Worm (Caenorhabditis elegans): ENCODE data around the gene C56C10.7.

C56C10.7 gene

DNA sequence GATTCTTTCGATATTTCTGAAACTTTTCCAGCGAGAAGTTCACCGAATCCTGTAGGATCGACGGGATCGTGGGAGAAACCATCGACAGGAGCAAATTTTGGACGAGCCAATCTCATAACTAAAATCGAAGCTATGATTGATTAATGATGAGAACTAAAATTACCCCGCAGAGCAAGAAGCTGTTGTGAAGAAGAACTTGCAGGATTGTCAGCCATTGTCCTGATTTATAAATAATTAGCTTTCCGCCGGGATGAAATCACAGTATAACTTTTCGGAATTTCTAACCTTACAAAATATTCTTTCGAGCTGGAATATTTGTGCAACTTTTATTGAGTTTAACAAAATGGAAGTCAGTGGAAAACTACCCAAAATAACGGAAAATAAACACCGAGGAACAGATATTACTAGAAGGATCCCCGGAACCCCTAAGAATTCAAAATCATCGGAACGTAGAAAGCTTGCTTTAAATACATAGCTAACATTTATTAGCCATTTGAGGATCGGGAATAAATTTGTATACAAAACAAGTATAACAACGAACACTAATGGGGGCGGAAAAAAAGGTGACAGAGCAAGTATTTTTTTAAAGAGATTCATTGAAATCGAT, at the start of gene C56C10.7:
Gene C56C10.7 (minus strand): TSS at position 312 of the 607 bp plus-strand sequence.
- TF ChIP-seq ham-2 (GFP tag; optimal IDR thresholded peaks at IDR 0.05): no peak
- TF ChIP-seq cnd-1 (tag; optimal IDR thresholded peaks at IDR 0.05): no peak
- TF ChIP-seq nhr-2 (tag; optimal IDR thresholded peaks at IDR 0.05): no peak
- TF ChIP-seq mls-2 (tag; optimal IDR thresholded peaks at IDR 0.05): no peak
- no peak for TF ChIP-seq bed-3 (GFP tag; optimal IDR thresholded peaks at IDR 0.05)
- TF ChIP-seq mep-1 (tag; optimal IDR thresholded peaks at IDR 0.05): no peak
- no peak for TF ChIP-seq blmp-1 (tag; optimal IDR thresholded peaks at IDR 0.05)
- no peak for TF ChIP-seq ztf-11 (tag; optimal IDR thresholded peaks at IDR 0.05)
- no peak for TF ChIP-seq mab-5 (tag; optimal IDR thresholded peaks at IDR 0.05)
- TF ChIP-seq flh-1 (GFP tag; optimal IDR thresholded peaks at IDR 0.05): no peak
- no peak for TF ChIP-seq tbx-8 (GFP tag; optimal IDR thresholded peaks at IDR 0.05)
- no peak for TF ChIP-seq lin-32 (GFP tag; optimal IDR thresholded peaks at IDR 0.05)
- no peak for TF ChIP-seq sptf-1 (tag; optimal IDR thresholded peaks at IDR 0.05)
- no peak for TF ChIP-seq ceh-43 (GFP tag; optimal IDR thresholded peaks at IDR 0.05)
- no peak for TF ChIP-seq zip-8 (tag; optimal IDR thresholded peaks at IDR 0.05)
- TF ChIP-seq lsy-2 (tag; optimal IDR thresholded peaks at IDR 0.05): no peak
- TF ChIP-seq elt-1 (tag; optimal IDR thresholded peaks at IDR 0.05; ENCODE audit: borderline replicate concordance, insufficient read depth): no peak
- TF ChIP-seq ceh-39 (tag; optimal IDR thresholded peaks at IDR 0.05): no peak
- TF ChIP-seq drap-1 (GFP tag; optimal IDR thresholded peaks at IDR 0.05): no peak

DNA sequence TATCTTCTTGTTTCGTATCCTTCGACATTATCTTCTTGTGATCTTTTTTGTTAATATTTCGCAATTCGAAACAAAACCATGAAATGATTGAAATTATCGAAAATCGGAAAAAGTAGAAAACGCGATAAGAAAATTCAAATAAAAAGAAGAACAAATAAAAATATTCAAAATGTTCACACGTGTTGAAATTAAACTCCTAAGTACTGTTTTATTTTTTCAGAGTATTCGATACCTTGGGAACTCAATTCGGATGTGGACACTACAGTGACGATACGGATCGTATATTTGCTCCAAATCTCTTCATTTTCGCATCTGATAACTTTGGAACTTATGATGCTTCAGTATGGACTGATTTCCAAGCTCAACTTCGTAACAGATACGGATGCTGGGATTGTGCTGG, 48.8 kb upstream of the C56C10.7 start, which contains the start of gene T19D12.5:
Gene T19D12.5 (minus strand): TSS at position 101 of the 400 bp plus-strand sequence.
- TF ChIP-seq ceh-43 (GFP tag; optimal IDR thresholded peaks at IDR 0.05): no peak
- no peak for TF ChIP-seq elt-1 (tag; optimal IDR thresholded peaks at IDR 0.05; ENCODE audit: borderline replicate concordance, insufficient read depth)
- no peak for TF ChIP-seq elt-3 (tag; optimal IDR thresholded peaks at IDR 0.05)

DNA sequence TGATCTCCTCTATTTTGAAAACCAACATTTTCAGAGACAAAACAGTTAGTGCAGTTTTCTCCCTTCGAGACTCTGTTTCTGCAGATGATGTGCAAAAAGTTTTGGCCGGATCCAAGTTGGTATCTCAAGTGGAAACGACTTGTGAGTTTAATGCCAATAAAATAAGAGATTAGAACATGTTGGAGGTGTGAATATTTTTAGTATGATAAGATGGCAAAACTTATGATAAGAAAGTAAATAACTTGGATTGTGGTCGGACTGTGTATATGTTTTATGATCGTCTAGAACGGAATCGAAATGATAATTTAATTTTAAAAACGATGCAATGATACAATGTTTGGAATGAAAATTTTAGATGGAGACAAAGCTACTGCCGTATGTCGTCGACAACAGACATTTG, 44.6 kb upstream of the C56C10.7 start:
- TF ChIP-seq sptf-1 (tag; optimal IDR thresholded peaks at IDR 0.05): no peak
- TF ChIP-seq M03D4.4 (tag; optimal IDR thresholded peaks at IDR 0.05): no peak
- no peak for TF ChIP-seq unc-62 (GFP tag; optimal IDR thresholded peaks at IDR 0.05)

DNA sequence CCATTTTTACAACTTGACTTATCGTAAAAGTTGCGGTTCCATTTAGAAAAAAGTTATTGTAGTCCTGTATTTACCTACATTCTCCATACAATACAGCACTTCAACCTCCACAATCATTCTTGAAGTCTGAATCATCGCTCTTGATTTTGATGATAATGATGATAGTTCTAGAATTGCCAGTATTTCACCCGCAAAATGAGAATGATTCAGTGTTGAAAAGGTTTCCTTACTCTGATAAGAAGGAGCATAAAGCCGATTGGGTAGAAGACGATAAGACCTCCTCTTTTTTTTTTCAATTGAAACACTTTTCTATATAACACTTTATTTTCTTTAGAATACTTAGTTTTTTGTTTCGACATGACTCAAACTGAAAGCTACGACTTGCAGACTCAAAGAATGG, 43.4 kb upstream of the C56C10.7 start, which contains the start of gene T19D12.4:
Gene T19D12.4 (plus strand): TSS at position 295 of the 400 bp plus-strand sequence.
- no peak for TF ChIP-seq nhr-237 (tag; optimal IDR thresholded peaks at IDR 0.05)
- no peak for TF ChIP-seq elt-3 (tag; optimal IDR thresholded peaks at IDR 0.05)
- no peak for TF ChIP-seq lsy-2 (tag; optimal IDR thresholded peaks at IDR 0.05)
- no peak for TF ChIP-seq sptf-1 (tag; optimal IDR thresholded peaks at IDR 0.05)
- no peak for TF ChIP-seq nhr-2 (tag; optimal IDR thresholded peaks at IDR 0.05)
- no peak for TF ChIP-seq nhr-28 (tag; optimal IDR thresholded peaks at IDR 0.05)
- TF ChIP-seq elt-1 (tag; optimal IDR thresholded peaks at IDR 0.05; ENCODE audit: borderline replicate concordance, insufficient read depth): no peak
- TF ChIP-seq mab-5 (tag; optimal IDR thresholded peaks at IDR 0.05): no peak

DNA sequence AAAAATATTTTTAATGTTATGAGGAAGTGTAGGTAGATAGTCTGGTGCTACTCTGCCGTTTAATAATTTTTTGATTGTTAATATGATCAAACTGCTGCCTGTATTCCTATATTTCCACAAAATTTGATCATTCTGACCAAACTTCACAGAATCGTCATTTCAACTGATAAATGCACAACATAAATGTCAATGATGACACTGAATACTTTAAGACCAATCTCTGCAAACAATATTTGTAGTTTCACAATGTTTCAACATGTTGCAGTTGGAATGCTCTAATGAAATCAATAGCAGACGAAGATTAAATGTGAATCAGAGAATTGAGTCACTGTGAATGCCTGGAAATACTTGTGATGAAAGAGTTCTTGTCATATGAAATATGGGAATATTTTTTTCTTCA, 42.4 kb upstream of the C56C10.7 start:
- no peak for TF ChIP-seq pha-4 (tag; optimal IDR thresholded peaks at IDR 0.05)
- no peak for TF ChIP-seq ztf-11 (tag; optimal IDR thresholded peaks at IDR 0.05)
- TF ChIP-seq sptf-1 (tag; optimal IDR thresholded peaks at IDR 0.05): no peak
- no peak for TF ChIP-seq ceh-39 (tag; optimal IDR thresholded peaks at IDR 0.05)
- TF ChIP-seq elt-1 (tag; optimal IDR thresholded peaks at IDR 0.05; ENCODE audit: borderline replicate concordance, insufficient read depth): no peak
- no peak for TF ChIP-seq unc-120 (tag; optimal IDR thresholded peaks at IDR 0.05; ENCODE audit: poor library complexity, severe bottlenecking)
- no peak for TF ChIP-seq ceh-43 (GFP tag; optimal IDR thresholded peaks at IDR 0.05)
- no peak for TF ChIP-seq unc-39 (tag; optimal IDR thresholded peaks at IDR 0.05)
- no peak for TF ChIP-seq lsy-2 (tag; optimal IDR thresholded peaks at IDR 0.05)
- no peak for TF ChIP-seq blmp-1 (tag; optimal IDR thresholded peaks at IDR 0.05)

DNA sequence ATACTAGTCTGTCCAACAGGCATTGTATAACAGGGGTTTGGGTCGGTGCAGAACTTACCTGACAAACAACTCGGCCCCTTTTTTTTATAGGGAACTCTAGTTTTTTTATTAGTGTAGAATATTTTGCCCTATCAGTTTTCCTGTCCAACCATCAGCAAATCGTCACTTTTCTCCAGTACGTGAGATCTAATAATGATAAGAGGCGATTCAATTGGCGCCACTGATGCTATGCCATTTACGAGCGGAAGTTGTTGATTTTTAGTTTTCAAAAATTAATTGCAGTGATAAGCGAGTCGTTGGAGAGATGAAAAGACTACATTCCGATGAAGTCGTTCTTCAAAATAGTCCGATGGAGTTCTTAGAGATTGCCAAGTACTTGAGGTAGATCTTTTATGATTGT, 41.0 kb upstream of the C56C10.7 start:
- TF ChIP-seq snpc-4 (tag; optimal IDR thresholded peaks at IDR 0.05) (no peak), zip-8 (tag; optimal IDR thresholded peaks at IDR 0.05) (no peak), ham-2 (GFP tag; optimal IDR thresholded peaks at IDR 0.05) (no peak), mab-5 (tag; optimal IDR thresholded peaks at IDR 0.05) (no peak), M03D4.4 (tag; optimal IDR thresholded peaks at IDR 0.05) (no peak), hlh-1 (tag; optimal IDR thresholded peaks at IDR 0.05) (no peak), nhr-12 (tag; optimal IDR thresholded peaks at IDR 0.05) (no peak), ces-1 (GFP tag; optimal IDR thresholded peaks at IDR 0.05) (no peak), ztf-11 (tag; optimal IDR thresholded peaks at IDR 0.05) (no peak), tbx-8 (GFP tag; optimal IDR thresholded peaks at IDR 0.05) (no peak), nhr-237 (tag; optimal IDR thresholded peaks at IDR 0.05) (no peak), lin-32 (GFP tag; optimal IDR thresholded peaks at IDR 0.05) (no peak), cnd-1 (tag; optimal IDR thresholded peaks at IDR 0.05) (no peak)

All from whole organism, mixed stage, embryonic.